Fruit fly (Drosophila melanogaster) whole organism, embryonic: Measurements from ENCODE around the gene CG43245.

ENCODE experiments used
- Atf6 ChIP-seq: fragments of 200-800 bp; sonication (Bioruptor generic); IDR thresholded peaks from 2 replicates; pipeline ENCODE4 v1.3.6; 2022; ENCODE audit warnings: missing biosample characterization, missing genetic modification characterization
- Blimp-1 ChIP-seq: fragments of 200-800 bp; sonication (Bioruptor generic); optimal IDR thresholded peaks from 3 replicates; lab custom pipeline; 2018; ENCODE audit warnings: missing biosample characterization, missing genetic modification characterization, mild to moderate bottlenecking, moderate library complexity, missing genetic modification reagents
- CG11093 ChIP-seq: fragments of 200-800 bp; sonication (Bioruptor generic); IDR thresholded peaks from 3 replicates; pipeline ENCODE4 v1.3.6; 2022; ENCODE audit warnings: missing biosample characterization, missing genetic modification characterization
- CG11398 ChIP-seq: fragments of 200-800 bp; sonication (Bioruptor generic); optimal IDR thresholded peaks from 2 replicates; lab custom pipeline; 2016; ENCODE audit warnings: missing biosample characterization, missing genetic modification characterization
- CG12744 ChIP-seq: fragments of 200-800 bp; sonication (Bioruptor generic); optimal IDR thresholded peaks from 2 replicates; lab custom pipeline; 2016; ENCODE audit warnings: missing biosample characterization, missing genetic modification characterization
- CG15269 ChIP-seq: fragments of 200-800 bp; sonication (Bioruptor generic); optimal IDR thresholded peaks from 2 replicates; lab custom pipeline; 2018; ENCODE audit warnings: missing biosample characterization, mild to moderate bottlenecking, missing genetic modification characterization, moderate library complexity
- CG2129 ChIP-seq: fragments of 200-800 bp; sonication (Bioruptor generic); IDR thresholded peaks from 2 replicates; pipeline ENCODE4 v1.3.6; 2022; ENCODE audit warnings: missing biosample characterization, missing genetic modification characterization; ENCODE audit not compliant: partially characterized antibody
- CG2199 ChIP-seq: fragments of 200-800 bp; sonication (Bioruptor generic); IDR thresholded peaks from 3 replicates; pipeline ENCODE4 v1.3.6; 2022; ENCODE audit warnings: missing biosample characterization, missing genetic modification characterization
- CG2678 ChIP-seq: fragments of 200-800 bp; sonication (Bioruptor generic); optimal IDR thresholded peaks from 3 replicates; lab custom pipeline; 2019; ENCODE audit warnings: missing biosample characterization, mild to moderate bottlenecking, missing genetic modification characterization, moderate library complexity
- CG30020 ChIP-seq: fragments of 200-800 bp; optimal IDR thresholded peaks from 2 replicates; lab custom pipeline; 2019; ENCODE audit warnings: missing biosample characterization, mild to moderate bottlenecking, missing genetic modification characterization, moderate library complexity
- CG32767 ChIP-seq: fragments of 200-800 bp; sonication (Bioruptor generic); IDR thresholded peaks from 2 replicates; pipeline ENCODE4 v1.3.6; 2022; ENCODE audit warnings: missing biosample characterization, missing genetic modification characterization
- CG34422 ChIP-seq: fragments of 200-800 bp; sonication (Bioruptor generic); IDR thresholded peaks from 3 replicates; pipeline ENCODE4 v1.3.6; 2022; ENCODE audit warnings: missing biosample characterization, missing genetic modification characterization
- CG3847 ChIP-seq: fragments of 200-800 bp; sonication (Bioruptor generic); IDR thresholded peaks from 2 replicates; pipeline ENCODE4 v1.3.6; 2022; ENCODE audit warnings: missing biosample characterization, missing genetic modification characterization
- CG4424 ChIP-seq: fragments of 200-800 bp; sonication (Bioruptor generic); optimal IDR thresholded peaks from 3 replicates; lab custom pipeline; 2016; ENCODE audit warnings: missing biosample characterization, missing genetic modification characterization
- CG9609 ChIP-seq: fragments of 200-800 bp; sonication (Bioruptor generic); optimal IDR thresholded peaks from 3 replicates; lab custom pipeline; 2016; ENCODE audit warnings: missing biosample characterization, missing genetic modification characterization
- CoRest ChIP-seq: fragments of 200-800 bp; sonication (Bioruptor generic); optimal IDR thresholded peaks from 3 replicates; lab custom pipeline; 2018; ENCODE audit warnings: missing biosample characterization, mild to moderate bottlenecking, missing genetic modification characterization, moderate library complexity
- Dll ChIP-seq: fragments of 200-800 bp; sonication (Bioruptor generic); IDR thresholded peaks from 4 replicates; pipeline ENCODE4 v1.3.6; 2022; ENCODE audit warnings: missing biosample characterization, missing genetic modification characterization; ENCODE audit not compliant: partially characterized antibody
- Elba2 ChIP-seq: fragments of 200-800 bp; sonication (Bioruptor generic); optimal IDR thresholded peaks from 3 replicates; lab custom pipeline; 2016; ENCODE audit warnings: missing biosample characterization, missing genetic modification characterization
- Fer2 ChIP-seq: fragments of 200-800 bp; sonication (Bioruptor generic); optimal IDR thresholded peaks from 2 replicates; lab custom pipeline; 2018; ENCODE audit warnings: missing biosample characterization, mild to moderate bottlenecking, missing genetic modification characterization, moderate library complexity
- HmgZ ChIP-seq: fragments of 200-800 bp; sonication (Bioruptor generic); optimal IDR thresholded peaks from 2 replicates; lab custom pipeline; 2018; ENCODE audit warnings: missing biosample characterization, mild to moderate bottlenecking, missing genetic modification characterization
- Lpt ChIP-seq: fragments of >200 bp; optimal IDR thresholded peaks from 2 replicates; lab custom pipeline; 2018; ENCODE audit warnings: missing biosample characterization, missing genetic modification characterization
- NC2β ChIP-seq: fragments of 200-800 bp; sonication (Bioruptor generic); optimal IDR thresholded peaks from 2 replicates; lab custom pipeline; 2016; ENCODE audit warnings: missing biosample characterization, missing genetic modification characterization
- Scr ChIP-seq: fragments of 200-800 bp; sonication (Bioruptor generic); IDR thresholded peaks from 2 replicates; pipeline ENCODE4 v1.3.6; 2022; ENCODE audit warnings: missing biosample characterization, missing genetic modification characterization; ENCODE audit not compliant: partially characterized antibody
- Six4 ChIP-seq: fragments of 200-800 bp; sonication (Bioruptor generic); optimal IDR thresholded peaks from 2 replicates; lab custom pipeline; 2016; ENCODE audit warnings: missing biosample characterization, missing genetic modification characterization
- Vsx1 ChIP-seq: fragments of 200-800 bp; sonication (Bioruptor generic); optimal IDR thresholded peaks from 2 replicates; lab custom pipeline; 2017; ENCODE audit warnings: missing biosample characterization, mild to moderate bottlenecking, missing genetic modification characterization, missing genetic modification reagents
- bowl ChIP-seq: fragments of 200-800 bp; sonication (Bioruptor generic); IDR thresholded peaks from 2 replicates; pipeline ENCODE4 v1.3.6; 2022; ENCODE audit warnings: missing biosample characterization, missing genetic modification characterization
- bsh ChIP-seq, 2 experiments: fragments of 200-800 bp; sonication (Bioruptor generic); optimal IDR thresholded peaks; 2 replicates each; lab custom pipeline; 2017 to 2018; ENCODE audit warnings: mild to moderate bottlenecking in 2 of 2, missing biosample characterization in 2 of 2, missing genetic modification characterization in 2 of 2, moderate library complexity in 1 of 2
- caup ChIP-seq: fragments of 200-800 bp; sonication (Bioruptor generic); optimal IDR thresholded peaks from 3 replicates; lab custom pipeline; 2017; ENCODE audit warnings: missing biosample characterization, mild to moderate bottlenecking, missing genetic modification characterization, moderate library complexity; ENCODE audit not compliant: severe bottlenecking
- chinmo ChIP-seq: fragments of 200-800 bp; sonication (Bioruptor generic); IDR thresholded peaks from 4 replicates; pipeline ENCODE4 v1.3.6; 2022; ENCODE audit warnings: missing biosample characterization, missing genetic modification characterization; ENCODE audit not compliant: partially characterized antibody
- chm ChIP-seq: fragments of 200-800 bp; sonication (Bioruptor generic); IDR thresholded peaks from 2 replicates; pipeline ENCODE4 v1.3.6; 2022; ENCODE audit warnings: missing biosample characterization, missing genetic modification characterization
- fd96Cb ChIP-seq: fragments of 200-800 bp; sonication (Bioruptor generic); optimal IDR thresholded peaks from 2 replicates; lab custom pipeline; 2018; ENCODE audit warnings: missing biosample characterization, mild to moderate bottlenecking, missing genetic modification characterization, moderate library complexity
- gsb ChIP-seq: fragments of 200-800 bp; sonication (Bioruptor generic); IDR thresholded peaks from 2 replicates; pipeline ENCODE4 v1.3.6; 2022; ENCODE audit warnings: missing biosample characterization, missing genetic modification characterization
- hkb ChIP-seq, 2 experiments: fragments of 200-800 bp in 1 of 2; fragments of >200 bp in 1 of 2; sonication (Bioruptor generic) in 1 of 2; IDR thresholded peaks in 1 of 2; optimal IDR thresholded peaks in 1 of 2; 2 replicates each; pipeline versions ENCODE4 v1.3.6 to Lab custom; 2017 to 2022; ENCODE audit warnings: missing biosample characterization in 1 of 2, missing genetic modification characterization in 1 of 2
- insv ChIP-seq, 2 experiments: fragments of 200-800 bp; sonication (Bioruptor generic); optimal IDR thresholded peaks; 3 replicates each; lab custom pipeline; 2016 to 2018; ENCODE audit warnings: missing biosample characterization in 2 of 2, missing genetic modification characterization in 2 of 2
- lola ChIP-seq, 3 experiments: fragments of >200 bp in 2 of 3; fragments of 200-800 bp in 1 of 3; sonication (Bioruptor generic) in 1 of 3; optimal IDR thresholded peaks; 2 replicates each; lab custom pipeline; 2017 to 2019; ENCODE audit warnings: missing biosample characterization in 3 of 3, missing genetic modification characterization in 3 of 3, mild to moderate bottlenecking in 1 of 3, moderate library complexity in 1 of 3
- maf-S ChIP-seq: fragments of 200-800 bp; sonication (Bioruptor generic); optimal IDR thresholded peaks from 2 replicates; lab custom pipeline; 2016; ENCODE audit warnings: missing biosample characterization, missing genetic modification characterization
- prd ChIP-seq, 3 experiments: fragments of >200 bp in 2 of 3; fragments of 200-800 bp in 1 of 3; sonication (Bioruptor generic) in 1 of 3; optimal IDR thresholded peaks in 2 of 3; IDR thresholded peaks in 1 of 3; 2 replicates in 2 of 3; 3 replicates in 1 of 3; pipeline versions ENCODE4 v1.3.6 to Lab custom; 2017 to 2022; ENCODE audit warnings: missing biosample characterization in 1 of 3, missing genetic modification characterization in 1 of 3
- ranshi ChIP-seq: fragments of 200-800 bp; sonication (Bioruptor generic); IDR thresholded peaks from 2 replicates; pipeline ENCODE4 v1.3.6; 2022; ENCODE audit warnings: missing biosample characterization, missing genetic modification characterization
- ro ChIP-seq: fragments of 200-800 bp; sonication (Bioruptor generic); IDR thresholded peaks from 2 replicates; pipeline ENCODE4 v1.3.6; 2022; ENCODE audit warnings: missing biosample characterization, missing genetic modification characterization
- run ChIP-seq: fragments of 200-800 bp; sonication (Bioruptor generic); optimal IDR thresholded peaks from 3 replicates; lab custom pipeline; 2018; ENCODE audit warnings: missing biosample characterization, mild to moderate bottlenecking, missing genetic modification characterization
- seq ChIP-seq: fragments of 200-800 bp; sonication (Bioruptor generic); IDR thresholded peaks from 2 replicates; pipeline ENCODE4 v1.3.6; 2022; ENCODE audit warnings: missing biosample characterization, missing genetic modification characterization
- sim ChIP-seq: fragments of 200-800 bp; sonication (Bioruptor generic); IDR thresholded peaks from 2 replicates; pipeline ENCODE4 v1.3.6; 2022; ENCODE audit warnings: missing biosample characterization, missing genetic modification characterization
- sr ChIP-seq: fragments of 200-800 bp; sonication (Bioruptor generic); IDR thresholded peaks from 3 replicates; pipeline ENCODE4 v1.3.6; 2022; ENCODE audit warnings: missing biosample characterization, missing genetic modification characterization
- ttk ChIP-seq: fragments of 200-800 bp; sonication (Bioruptor generic); IDR thresholded peaks from 2 replicates; pipeline ENCODE4 v2.1.2; 2022; ENCODE audit warnings: missing biosample characterization, missing genetic modification characterization
- usp ChIP-seq: fragments of >200 bp; optimal IDR thresholded peaks from 2 replicates; lab custom pipeline; 2017; ENCODE audit warnings: missing biosample characterization, missing genetic modification characterization
- zfh1 ChIP-seq: fragments of 200-800 bp; sonication (Bioruptor generic); IDR thresholded peaks from 3 replicates; pipeline ENCODE4 v1.3.6; 2022; ENCODE audit warnings: missing biosample characterization, missing genetic modification characterization

The CG43245 gene

DNA sequence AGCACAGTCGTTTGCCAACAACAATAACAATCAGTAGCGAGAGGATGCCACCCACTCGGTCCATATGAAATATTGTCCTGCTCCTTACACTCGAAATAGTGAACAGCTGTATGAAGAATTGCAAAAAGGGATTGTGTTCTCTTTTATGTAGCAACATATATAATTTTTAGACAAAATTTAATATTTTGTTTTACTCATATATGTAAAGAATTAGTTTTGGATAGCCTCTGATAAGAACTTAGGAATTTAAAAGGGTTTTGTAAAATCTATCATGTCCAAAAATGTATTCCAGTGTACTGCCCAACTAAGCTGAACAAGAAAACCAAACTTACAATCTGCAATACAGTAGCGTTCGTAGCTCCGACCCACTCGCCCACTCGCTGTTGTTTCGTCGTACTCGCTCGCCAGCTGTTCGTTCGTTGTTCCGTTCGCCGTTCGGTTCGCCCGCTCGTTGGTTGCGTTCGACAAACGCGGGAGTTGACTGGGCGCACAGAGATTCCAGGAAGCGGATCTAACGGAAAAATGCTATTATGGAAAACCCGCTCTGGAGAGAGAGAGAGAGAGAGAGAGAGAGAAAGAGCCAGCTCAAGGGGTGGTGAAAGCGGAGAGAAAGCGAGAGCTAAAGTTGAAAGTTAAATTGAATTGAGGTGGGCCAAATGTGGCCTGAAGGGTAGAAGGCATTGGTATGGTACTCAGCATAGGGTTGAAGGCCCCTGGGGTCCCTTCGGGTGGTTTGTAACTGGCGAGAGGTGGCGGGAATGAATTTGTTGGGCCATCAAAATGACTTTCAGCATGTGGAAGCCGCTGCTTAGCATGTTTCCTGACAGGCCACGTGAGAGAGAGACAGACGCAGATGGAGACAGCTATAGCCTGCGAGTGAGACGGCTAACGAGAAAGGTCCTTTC lies 39.1 kb downstream of the CG43245 start (continued):
- TF ChIP-seq hkb (optimal IDR thresholded peaks at IDR 0.05; lab: Kevin White, UChicago) (no peak), hkb (GFP tag; IDR thresholded peaks at IDR 0.05; lab: Robert Waterston, UW) (peak; percentile 77), gsb (GFP tag; lab: Robert Waterston, UW) (no peak), CG30020 (tag; lab: Kevin White, UChicago) (no peak), Dll (GFP tag; lab: Robert Waterston, UW) (no peak), zfh1 (GFP tag; lab: Robert Waterston, UW) (0 out of 3 replicates have a peak, but pooled peaks have one; percentile 39), run (tag; lab: Kevin White, UChicago) (peak; percentile 50), seq (peak; percentile 75; the same call in 1 of the 2 replicates), HmgZ (tag; lab: Kevin White, UChicago) (peak; percentile 47), CG9609 (GFP tag; lab: Kevin White, UChicago) (no peak), prd (optimal IDR thresholded peaks at IDR 0.05; lab: Kevin White, UChicago) (no peak), prd (GFP tag; IDR thresholded peaks at IDR 0.05; lab: Robert Waterston, UW) (peak; percentile 65), NC2β (GFP tag; lab: Kevin White, UChicago) (peak; percentile 7), Atf6 (GFP tag; lab: Robert Waterston, UW) (peak; percentile 74), ranshi (peak; percentile 68), CoRest (peak; percentile 72), CG12744 (GFP tag; lab: Kevin White, UChicago) (peak; percentile 6), Lpt (GFP tag; lab: Kevin White, UChicago) (no peak), maf-S (GFP tag; lab: Kevin White, UChicago) (peak; percentile 31), chm (GFP tag; lab: Robert Waterston, UW) (no peak; the same call in 1 of the 2 replicates), CG15269 (peak; percentile 75), ro (GFP tag; lab: Robert Waterston, UW) (peak; percentile 48; the same call in 1 of the 2 replicates), CG3847 (GFP tag; lab: Robert Waterston, UW) (peak; percentile 54), sr (GFP tag; lab: Robert Waterston, UW) (no peak), ttk (GFP tag; lab: Robert Waterston, UW) (0 out of 2 replicates have a peak, but pooled peaks have one; percentile 26), usp (no peak), CG2199 (GFP tag; lab: Robert Waterston, UW) (no peak), Fer2 (peak; percentile 57), caup (peak; percentile 63), bsh (GFP tag; optimal IDR thresholded peaks at IDR 0.05; lab: Kevin White, UChicago) (peak in 1 of 2 experiments; percentile 82), CG34422 (GFP tag; lab: Robert Waterston, UW) (peak; percentile 60; the same call in 2 of the 3 replicates), chinmo (GFP tag; lab: Robert Waterston, UW) (0 out of 4 replicates have a peak, but pooled peaks have one; percentile 56), bowl (GFP tag; lab: Robert Waterston, UW) (no peak), sim (GFP tag; lab: Robert Waterston, UW) (no peak), Six4 (GFP tag; lab: Kevin White, UChicago) (peak; percentile 16), CG4424 (GFP tag; lab: Kevin White, UChicago) (peak; percentile 70), CG11093 (GFP tag; lab: Robert Waterston, UW) (peak; percentile 49; the same call in 2 of the 3 replicates), Vsx1 (GFP tag; lab: Kevin White, UChicago) (peak; percentile 29), Scr (GFP tag; lab: Robert Waterston, UW) (peak; percentile 23; the same call in 1 of the 2 replicates), CG32767 (peak; percentile 59; the same call in 1 of the 2 replicates), Blimp-1 (GFP tag; lab: Kevin White, UChicago) (peak; percentile 73), CG11398 (GFP tag; lab: Kevin White, UChicago) (no peak), fd96Cb (tag; lab: Kevin White, UChicago) (peak; percentile 72), CG2129 (no peak), Elba2 (GFP tag; lab: Kevin White, UChicago) (no peak), CG2678 (tag; lab: Kevin White, UChicago) (peak; percentile 89), insv (GFP tag; optimal IDR thresholded peaks at IDR 0.05; lab: Kevin White, UChicago) (no peak), lola (GFP tag; optimal IDR thresholded peaks at IDR 0.05; lab: Kevin White, UChicago) (peak in 1 of 3 experiments; percentile 46)
